Worm (Caenorhabditis elegans): ENCODE data around the gene Y38F1A.4.

Gene Y38F1A.4

DNA sequence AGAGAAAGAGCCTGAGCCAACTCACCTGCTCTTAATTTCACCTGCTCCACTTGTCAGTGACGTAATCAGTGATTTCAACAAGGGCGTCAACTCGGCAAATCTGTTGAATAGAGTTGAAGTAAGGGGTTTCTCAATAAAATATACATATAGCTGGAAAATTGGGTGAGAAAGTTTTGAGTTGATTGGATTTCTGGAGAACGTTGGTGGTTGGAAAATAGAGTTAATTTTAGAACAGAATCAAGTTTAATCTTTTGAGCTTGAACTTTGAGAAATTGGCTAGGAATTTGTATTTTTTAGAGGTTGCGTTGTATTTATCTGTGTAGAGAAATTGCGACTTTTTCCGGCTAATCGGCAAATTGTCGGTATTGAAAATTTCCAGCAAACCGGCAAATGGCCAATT, at the start of gene Y38F1A.4:
Gene Y38F1A.4 (minus strand): TSS at position 101 of the 400 bp plus-strand sequence.
- TF ChIP-seq ceh-2 (tag; optimal IDR thresholded peaks at IDR 0.05): no peak
- TF ChIP-seq pha-4 (tag; optimal IDR thresholded peaks at IDR 0.05): no peak
- no peak for TF ChIP-seq unc-3 (GFP tag; conservative IDR thresholded peaks at IDR 0.05)
- no peak for TF ChIP-seq unc-3 (tag; optimal IDR thresholded peaks at IDR 0.05)
- TF ChIP-seq nhr-11 (tag; optimal IDR thresholded peaks at IDR 0.05): no peak
- no peak for TF ChIP-seq sox-4 (tag; optimal IDR thresholded peaks at IDR 0.05)
- TF ChIP-seq ceh-45 (GFP tag; IDR thresholded peaks at IDR 0.05): no peak
- no peak for TF ChIP-seq K02D7.2 (tag; optimal IDR thresholded peaks at IDR 0.05)
- TF ChIP-seq unc-86 (tag; optimal IDR thresholded peaks at IDR 0.05): no peak
- TF ChIP-seq Y22D7AL.16 (tag; optimal IDR thresholded peaks at IDR 0.05): no peak
- no peak for TF ChIP-seq K09A11.1 (tag; optimal IDR thresholded peaks at IDR 0.05; ENCODE audit: insufficient read depth)
- no peak for TF ChIP-seq ceh-34 (tag; optimal IDR thresholded peaks at IDR 0.05)
- TF ChIP-seq dve-1 (tag; optimal IDR thresholded peaks at IDR 0.05): no peak
- no peak for TF ChIP-seq eyg-1 (tag; optimal IDR thresholded peaks at IDR 0.05)

DNA sequence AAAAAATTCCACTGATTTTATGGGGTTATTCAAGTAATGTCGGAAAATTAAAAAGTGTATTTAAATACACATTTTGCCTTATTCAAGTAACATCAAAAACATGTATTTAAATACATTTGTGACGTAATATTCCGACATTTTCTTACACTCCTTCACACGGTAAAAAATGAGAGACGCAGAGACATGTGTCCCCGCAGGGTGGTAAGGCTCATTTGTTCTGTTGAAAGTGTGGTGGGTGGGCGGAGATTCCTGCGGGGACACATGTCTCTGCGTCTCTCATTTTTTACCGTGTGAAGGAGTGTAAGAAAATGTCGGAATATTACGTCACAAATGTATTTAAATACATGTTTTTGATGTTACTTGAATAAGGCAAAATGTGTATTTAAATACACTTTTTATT, 46.9 kb upstream of the Y38F1A.4 start:
- TF ChIP-seq ceh-18 (tag; optimal IDR thresholded peaks at IDR 0.05) (peak; percentile 49), sox-2 (GFP tag; IDR thresholded peaks at IDR 0.05) (peak; percentile 59), ceh-2 (tag; optimal IDR thresholded peaks at IDR 0.05) (peak; percentile 32), ceh-31 (tag; optimal IDR thresholded peaks at IDR 0.05) (peak; percentile 40), ref-2 (tag; optimal IDR thresholded peaks at IDR 0.05) (peak; percentile 8), tbx-2 (tag; optimal IDR thresholded peaks at IDR 0.05) (peak; percentile 47)

DNA sequence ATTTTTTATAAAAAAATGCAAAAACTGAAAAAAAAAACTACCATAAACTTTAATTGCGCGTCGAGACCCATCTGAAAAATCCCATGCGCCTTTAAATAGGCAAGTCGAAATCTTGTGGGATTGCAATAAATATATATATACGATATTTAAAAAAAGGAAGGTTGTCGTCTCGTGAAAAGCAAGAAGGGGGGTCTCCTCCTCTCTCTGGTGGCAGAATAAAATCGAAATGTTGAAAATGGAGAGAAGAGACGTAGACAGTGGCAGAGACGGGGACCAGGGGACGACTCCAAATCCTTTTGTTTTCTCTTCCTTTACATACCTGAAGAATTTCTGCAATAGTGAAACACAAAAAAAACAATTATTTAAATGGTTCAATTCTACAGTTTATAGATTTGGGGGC, 44.4 kb upstream of the Y38F1A.4 start, which contains the start of gene F18A11.5:
Gene F18A11.5 (minus strand): TSS at position 321 of the 400 bp plus-strand sequence.
- no peak for TF ChIP-seq npax-4 (tag; optimal IDR thresholded peaks at IDR 0.05)
- TF ChIP-seq C08G9.2 (tag; optimal IDR thresholded peaks at IDR 0.05): no peak
- TF ChIP-seq fkh-6 (tag; optimal IDR thresholded peaks at IDR 0.05): no peak
- no peak for TF ChIP-seq ceh-2 (tag; optimal IDR thresholded peaks at IDR 0.05)
- no peak for TF ChIP-seq T23F11.4 (GFP tag; optimal IDR thresholded peaks at IDR 0.05)

DNA sequence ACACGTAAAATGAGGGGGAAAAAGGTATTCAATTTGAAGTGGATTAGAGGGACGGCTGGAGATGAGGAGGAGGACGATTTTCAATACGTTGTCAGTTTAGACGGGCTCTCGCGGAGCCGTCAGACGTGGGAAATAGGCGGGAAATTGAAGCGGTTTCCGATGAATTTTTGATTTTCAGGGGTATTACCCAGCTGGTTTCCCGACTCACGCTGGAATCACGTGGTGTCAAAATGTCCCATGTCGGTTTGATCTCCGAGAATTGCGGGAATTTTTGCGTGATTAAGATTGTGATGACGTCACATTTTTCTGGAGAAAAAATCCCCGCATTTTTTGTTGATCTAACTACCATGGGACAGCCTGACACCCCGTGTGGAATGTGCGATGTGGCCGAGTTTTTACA, 43.2 kb upstream of the Y38F1A.4 start:
- peak; percentile 9 for TF ChIP-seq ceh-14 (tag; optimal IDR thresholded peaks at IDR 0.05)
- TF ChIP-seq sdc-2 (tag; optimal IDR thresholded peaks at IDR 0.05): no peak
- TF ChIP-seq ceh-22 (tag; optimal IDR thresholded peaks at IDR 0.05): no peak
- TF ChIP-seq dmd-4 (tag; optimal IDR thresholded peaks at IDR 0.05; ENCODE audit: borderline replicate concordance): no peak
- no peak for TF ChIP-seq elt-2 (tag; optimal IDR thresholded peaks at IDR 0.05)
- peak; percentile 14 for TF ChIP-seq unc-42 (tag; optimal IDR thresholded peaks at IDR 0.05)
- no peak for TF ChIP-seq syd-9 (tag; optimal IDR thresholded peaks at IDR 0.05)
- TF ChIP-seq hlh-6 (tag; optimal IDR thresholded peaks at IDR 0.05): no peak
- TF ChIP-seq tbx-7 (tag; optimal IDR thresholded peaks at IDR 0.05): no peak
- TF ChIP-seq ref-2 (tag; optimal IDR thresholded peaks at IDR 0.05): peak; percentile 31
- peak; percentile 52 for TF ChIP-seq ceh-31 (tag; optimal IDR thresholded peaks at IDR 0.05)
- TF ChIP-seq ceh-45 (GFP tag; IDR thresholded peaks at IDR 0.05): no peak
- no peak for TF ChIP-seq ceh-2 (tag; optimal IDR thresholded peaks at IDR 0.05)
- TF ChIP-seq fax-1 (tag; optimal IDR thresholded peaks at IDR 0.05): no peak
- peak; percentile 7 for TF ChIP-seq hlh-30 (tag; optimal IDR thresholded peaks at IDR 0.05; ENCODE audit: insufficient read depth)
- no peak for TF ChIP-seq pqm-1 (tag; optimal IDR thresholded peaks at IDR 0.05)
- TF ChIP-seq ztf-16 (tag; optimal IDR thresholded peaks at IDR 0.05): no peak
- TF ChIP-seq sox-4 (tag; optimal IDR thresholded peaks at IDR 0.05): no peak
- no peak for TF ChIP-seq C08G9.2 (tag; optimal IDR thresholded peaks at IDR 0.05)
- no peak for TF ChIP-seq ceh-34 (tag; optimal IDR thresholded peaks at IDR 0.05)

Measured in whole organism, late embryonic.